Fruit fly (Drosophila melanogaster): ENCODE data around the gene Cchl.

Cchl gene

dm6 chr3R:22046231-22046630, 19.0 kb upstream of the Cchl start:
- TF ChIP-seq psq (optimal IDR thresholded peaks at IDR 0.05): no peak
- TF ChIP-seq usp (GFP tag; optimal IDR thresholded peaks at IDR 0.05): no peak
- TF ChIP-seq pan (optimal IDR thresholded peaks at IDR 0.05): no peak
- TF ChIP-seq EcR (GFP tag; optimal IDR thresholded peaks at IDR 0.05): no peak
- no peak for TF ChIP-seq Dll (optimal IDR thresholded peaks at IDR 0.05)
- TF ChIP-seq CG8478 (optimal IDR thresholded peaks at IDR 0.05): no peak

DNA sequence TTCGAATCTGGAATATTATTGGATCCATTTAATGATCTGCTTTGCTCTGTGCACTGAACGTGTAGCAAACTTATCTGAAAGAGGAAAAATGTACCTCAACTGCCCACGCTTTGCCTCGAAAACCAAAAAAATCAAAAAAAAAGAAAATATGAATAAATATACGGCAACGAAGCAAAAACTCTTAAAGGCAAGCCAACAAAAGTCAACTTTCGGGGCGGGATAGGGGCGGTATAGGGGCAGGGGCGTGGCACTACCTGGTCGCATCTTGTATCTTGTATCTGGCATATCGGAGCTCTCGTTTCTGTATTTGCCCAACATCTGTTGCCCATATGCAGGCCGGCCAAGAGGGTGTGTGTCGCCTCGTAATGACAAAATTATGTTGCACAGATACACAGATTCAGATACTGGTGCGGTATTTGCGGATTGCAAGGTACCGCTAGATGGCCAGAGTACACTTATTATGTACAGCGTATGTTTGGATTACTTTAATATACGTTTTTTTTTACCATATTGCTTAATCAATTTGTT, 17.2 kb upstream of the Cchl start:
- TF ChIP-seq Dll (optimal IDR thresholded peaks at IDR 0.05) (no peak), CG8478 (optimal IDR thresholded peaks at IDR 0.05) (no peak), EcR (GFP tag; optimal IDR thresholded peaks at IDR 0.05) (no peak), pan (optimal IDR thresholded peaks at IDR 0.05) (no peak), usp (GFP tag; optimal IDR thresholded peaks at IDR 0.05) (no peak), psq (optimal IDR thresholded peaks at IDR 0.05) (no peak)

DNA sequence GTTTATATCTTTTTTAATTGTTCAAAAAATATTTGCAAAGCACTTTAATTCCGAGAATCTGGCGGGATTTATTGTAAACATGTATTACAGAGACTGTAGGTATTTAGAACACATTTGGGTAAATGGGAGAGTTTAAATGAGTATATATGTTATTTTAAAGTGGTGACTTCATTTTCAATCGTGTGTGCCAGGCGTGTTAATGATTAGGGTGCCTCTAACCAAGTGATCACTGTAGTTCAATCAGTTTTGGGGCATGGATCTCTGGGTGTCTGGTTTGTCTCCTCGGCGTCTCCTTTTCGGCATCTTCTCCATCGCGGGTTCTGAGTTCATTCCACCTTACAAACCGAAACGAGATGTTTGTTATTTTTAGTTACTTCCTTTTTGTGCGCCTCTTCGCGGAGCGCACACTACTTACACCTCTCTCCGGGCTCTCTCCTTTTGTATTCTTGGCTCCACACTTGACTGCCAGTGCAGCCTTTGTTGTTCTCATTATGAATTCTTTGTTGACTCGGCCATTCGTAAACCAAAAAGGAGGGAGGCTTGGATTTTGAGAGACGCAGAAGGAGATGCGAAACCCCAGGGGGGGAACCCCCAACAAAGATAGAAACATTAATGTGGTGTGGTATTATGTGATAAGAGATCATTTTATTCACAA, 16.6 kb upstream of the Cchl start:
- TF ChIP-seq usp (GFP tag; optimal IDR thresholded peaks at IDR 0.05) (no peak), EcR (GFP tag; optimal IDR thresholded peaks at IDR 0.05) (peak; percentile 8 to 74)

DNA sequence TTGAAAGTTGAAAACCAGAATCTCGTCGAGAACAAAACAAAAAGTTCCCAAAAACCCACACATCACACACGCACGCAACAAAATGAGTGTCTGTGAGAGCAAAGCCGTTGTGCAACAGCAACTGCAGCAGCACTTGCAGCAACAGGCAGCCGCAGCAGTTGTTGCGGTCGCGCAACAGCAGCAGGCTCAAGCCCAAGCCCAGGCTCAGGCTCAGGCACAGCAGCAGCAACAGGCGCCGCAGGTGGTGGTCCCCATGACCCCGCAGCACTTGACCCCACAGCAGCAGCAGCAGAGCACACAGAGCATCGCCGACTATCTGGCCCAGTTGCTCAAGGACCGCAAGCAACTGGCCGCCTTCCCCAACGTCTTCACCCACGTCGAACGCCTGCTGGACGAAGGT, 15.7 kb upstream of the Cchl start:
- TF ChIP-seq psq (optimal IDR thresholded peaks at IDR 0.05) (no peak), usp (GFP tag; optimal IDR thresholded peaks at IDR 0.05) (no peak), CG8478 (optimal IDR thresholded peaks at IDR 0.05) (no peak), Dll (optimal IDR thresholded peaks at IDR 0.05) (no peak), pan (optimal IDR thresholded peaks at IDR 0.05) (no peak)

DNA sequence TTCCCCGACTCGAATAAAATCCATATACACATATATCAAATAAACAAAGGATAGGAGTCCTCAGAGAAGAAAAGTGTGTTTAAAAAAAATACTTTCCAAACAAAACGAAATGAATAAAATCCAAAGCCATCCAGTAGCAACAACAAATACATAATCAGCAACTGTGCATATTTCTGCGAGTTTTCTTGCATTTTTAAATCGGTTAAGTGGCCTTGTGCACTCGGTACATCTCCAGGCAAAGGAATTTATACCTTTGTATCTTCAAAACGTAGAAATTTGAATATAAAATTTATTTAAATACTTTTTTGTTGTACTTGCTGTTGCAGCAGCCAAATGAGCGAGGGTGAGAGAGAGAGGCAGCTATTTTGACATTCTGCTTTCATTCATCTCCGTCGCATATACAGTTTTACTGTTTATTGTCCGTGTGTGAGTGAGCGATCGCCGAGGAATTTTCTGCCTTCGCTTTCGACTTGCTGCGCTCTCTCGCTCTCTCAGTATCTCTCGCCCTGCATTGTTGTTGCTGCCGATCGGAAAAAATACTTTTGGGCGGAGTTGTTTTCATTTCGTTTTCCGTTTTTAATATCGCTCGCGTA, 15.1 kb upstream of the Cchl start:
- no peak for TF ChIP-seq psq (optimal IDR thresholded peaks at IDR 0.05)
- TF ChIP-seq EcR (GFP tag; optimal IDR thresholded peaks at IDR 0.05): no peak
- no peak for TF ChIP-seq usp (GFP tag; optimal IDR thresholded peaks at IDR 0.05)
- TF ChIP-seq Dll (optimal IDR thresholded peaks at IDR 0.05): no peak
- TF ChIP-seq CG8478 (optimal IDR thresholded peaks at IDR 0.05): no peak
- TF ChIP-seq pan (optimal IDR thresholded peaks at IDR 0.05): no peak

DNA sequence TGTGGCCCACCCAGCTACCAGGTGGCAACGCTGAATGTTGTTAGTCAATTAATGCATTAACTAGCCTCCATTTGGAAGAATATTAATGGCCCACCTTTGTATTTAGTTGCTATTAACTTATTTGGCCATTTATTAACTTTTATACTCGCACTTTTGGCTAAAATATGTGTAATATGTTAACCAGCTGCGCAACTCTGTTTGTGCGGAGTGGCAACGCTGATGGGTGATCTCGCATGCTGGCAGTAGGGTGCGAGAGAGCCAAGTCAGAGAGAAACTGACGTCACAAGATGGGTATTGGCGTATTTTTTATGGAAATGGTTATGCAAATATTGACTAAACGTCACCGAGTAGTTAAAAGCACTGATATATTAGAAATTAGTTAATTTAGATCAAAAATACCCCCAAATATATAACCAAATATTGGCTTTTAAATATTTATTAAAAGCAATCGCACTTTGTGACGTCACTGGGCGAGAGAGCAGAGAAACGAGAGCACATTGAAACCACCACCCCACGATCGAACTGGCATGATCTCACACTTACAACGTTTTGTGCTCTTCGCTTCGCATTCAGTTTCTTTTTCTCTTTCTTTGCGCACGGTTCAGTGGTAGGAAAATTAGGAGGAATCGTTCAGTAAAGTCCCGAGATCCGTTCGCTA, 14.5 kb upstream of the Cchl start, which contains the start of gene how:
TSS of gene how (plus strand) at position 567 of the 658 bp plus-strand sequence.
- TF ChIP-seq Dll (optimal IDR thresholded peaks at IDR 0.05) (peak; percentile 43), EcR (GFP tag; optimal IDR thresholded peaks at IDR 0.05) (no peak)

DNA sequence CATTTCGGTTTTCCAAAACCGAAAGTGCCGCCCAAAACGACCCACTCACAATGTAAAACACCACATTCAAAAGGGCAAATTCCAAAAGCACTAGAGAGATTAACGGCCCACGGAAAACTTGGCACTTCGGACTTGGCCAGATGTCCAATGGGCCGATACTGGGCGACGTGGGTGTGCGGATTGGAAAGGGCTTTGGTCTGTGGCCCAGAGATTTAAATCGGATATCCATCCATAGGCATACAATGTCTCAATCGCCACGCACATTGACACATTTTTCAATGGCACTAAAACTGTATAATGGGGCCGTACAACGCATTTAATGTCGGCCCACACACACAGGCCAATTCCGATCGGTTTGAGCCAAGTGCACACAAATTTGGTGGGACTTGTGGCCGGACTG, 13.1 kb upstream of the Cchl start:
- TF ChIP-seq psq (optimal IDR thresholded peaks at IDR 0.05) (no peak), CG8478 (optimal IDR thresholded peaks at IDR 0.05) (no peak), Dll (optimal IDR thresholded peaks at IDR 0.05) (no peak), EcR (GFP tag; optimal IDR thresholded peaks at IDR 0.05) (no peak), pan (optimal IDR thresholded peaks at IDR 0.05) (no peak), usp (GFP tag; optimal IDR thresholded peaks at IDR 0.05) (no peak)

- no peak for TF ChIP-seq EcR (GFP tag; optimal IDR thresholded peaks at IDR 0.05)
- TF ChIP-seq CG8478 (optimal IDR thresholded peaks at IDR 0.05): no peak
- TF ChIP-seq pan (optimal IDR thresholded peaks at IDR 0.05): no peak
- no peak for TF ChIP-seq psq (optimal IDR thresholded peaks at IDR 0.05)
- TF ChIP-seq usp (GFP tag; optimal IDR thresholded peaks at IDR 0.05): no peak
- TF ChIP-seq Dll (optimal IDR thresholded peaks at IDR 0.05): no peak
These were observed 12.2 kb upstream of the Cchl start for dm6 chr3R:22039480-22039879.

DNA sequence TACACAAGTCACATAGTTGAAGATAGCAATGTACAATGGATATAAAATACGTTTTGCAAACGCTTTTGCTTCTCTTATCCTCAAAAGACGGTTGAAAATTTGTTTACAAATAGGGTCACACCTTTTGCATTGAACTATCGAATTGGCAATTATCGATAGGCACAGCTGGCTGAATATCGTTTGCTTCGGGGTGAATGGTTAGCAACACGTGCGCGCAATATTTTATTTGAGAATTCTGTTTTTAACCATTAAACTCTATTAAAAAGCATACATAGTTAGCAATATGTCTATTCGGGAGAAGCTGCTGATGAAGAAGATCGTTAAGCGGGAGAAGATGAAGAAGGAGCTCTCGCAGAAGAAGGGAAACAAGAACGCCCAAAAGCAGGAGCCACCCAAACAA, 8.3 kb upstream of the Cchl start:
- TF ChIP-seq CG8478 (optimal IDR thresholded peaks at IDR 0.05) (no peak), Dll (optimal IDR thresholded peaks at IDR 0.05) (no peak), usp (GFP tag; optimal IDR thresholded peaks at IDR 0.05) (no peak), psq (optimal IDR thresholded peaks at IDR 0.05) (no peak), EcR (GFP tag; optimal IDR thresholded peaks at IDR 0.05) (no peak), pan (optimal IDR thresholded peaks at IDR 0.05) (no peak)

dm6 chr3R:22034160-22034742, 7.0 kb upstream of the Cchl start, which contains the start of the genes CG45099, CG6015, pit and Fadd:
Gene CG45099 (minus strand): TSS chr3R:22034286.
Gene CG6015 (minus strand): TSS chr3R:22034286.
Gene pit (plus strand): TSS chr3R:22034298.
Gene Fadd (plus strand): TSS chr3R:22034455.
- no peak for TF ChIP-seq Dll (optimal IDR thresholded peaks at IDR 0.05)

DNA sequence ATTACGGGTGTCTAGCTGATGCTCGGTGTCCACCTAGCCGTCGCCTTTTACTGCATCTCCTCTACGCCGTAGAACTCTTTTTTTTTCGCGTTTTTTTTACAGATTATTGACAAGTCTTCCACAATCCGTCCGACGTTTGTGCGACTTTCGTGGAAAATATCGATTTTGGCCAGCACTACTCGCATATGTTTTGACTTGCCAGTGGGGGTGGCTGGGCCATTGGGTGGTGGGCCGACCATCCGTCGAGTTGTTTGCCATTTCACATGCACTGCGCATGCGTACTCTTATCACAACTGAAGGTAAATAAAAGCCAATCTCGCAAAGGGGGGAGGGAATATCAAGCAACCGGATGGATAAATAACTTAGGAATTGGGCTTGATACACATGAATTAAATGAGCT, 4.5 kb upstream of the Cchl start, which contains the start of gene CG13409:
TSS of gene CG13409 (minus strand) at position 163 of the 400 bp plus-strand sequence.
- no peak for TF ChIP-seq Dll (optimal IDR thresholded peaks at IDR 0.05)
- no peak for TF ChIP-seq pan (optimal IDR thresholded peaks at IDR 0.05)
- TF ChIP-seq CG8478 (optimal IDR thresholded peaks at IDR 0.05): no peak
- no peak for TF ChIP-seq EcR (GFP tag; optimal IDR thresholded peaks at IDR 0.05)
- no peak for TF ChIP-seq psq (optimal IDR thresholded peaks at IDR 0.05)
- TF ChIP-seq usp (GFP tag; optimal IDR thresholded peaks at IDR 0.05): no peak

dm6 chr3R:22027743-22028099, 441 bp upstream of the Cchl start:
- TF ChIP-seq psq (optimal IDR thresholded peaks at IDR 0.05): no peak
- no peak for TF ChIP-seq EcR (GFP tag; optimal IDR thresholded peaks at IDR 0.05)
- no peak for TF ChIP-seq Dll (optimal IDR thresholded peaks at IDR 0.05)
- TF ChIP-seq pan (optimal IDR thresholded peaks at IDR 0.05): no peak
- TF ChIP-seq usp (GFP tag; optimal IDR thresholded peaks at IDR 0.05): no peak
- TF ChIP-seq CG8478 (optimal IDR thresholded peaks at IDR 0.05): no peak

Measured in whole organism.